Fruit fly (Drosophila melanogaster) whole organism, prepupa: Measurements from ENCODE around the gene tst.

Experiments used
- Blimp-1 ChIP-seq: fragments of 200-800 bp; sonication (Bioruptor generic); optimal IDR thresholded peaks from 3 replicates; lab custom pipeline; 2017; ENCODE audit warnings: missing biosample characterization, missing genetic modification characterization, mild to moderate bottlenecking, moderate library complexity, missing genetic modification reagents
- CG10669 ChIP-seq: fragments of 200-800 bp; sonication (Bioruptor generic); optimal IDR thresholded peaks from 3 replicates; lab custom pipeline; 2018; ENCODE audit warnings: missing biosample characterization, mild to moderate bottlenecking, missing genetic modification characterization, moderate library complexity
- CG11762 ChIP-seq: fragments of 200-800 bp; sonication (Bioruptor generic); optimal IDR thresholded peaks from 3 replicates; lab custom pipeline; 2016; ENCODE audit warnings: missing biosample characterization, missing genetic modification characterization; ENCODE audit not compliant: insufficient read depth
- CG15336 ChIP-seq: fragments of 200-800 bp; sonication (Bioruptor generic); IDR thresholded peaks from 2 replicates; pipeline ENCODE4 v1.3.6; 2022; ENCODE audit warnings: missing biosample characterization, missing genetic modification characterization
- CG1621 ChIP-seq: fragments of 200-800 bp; sonication (Bioruptor generic); optimal IDR thresholded peaks from 3 replicates; lab custom pipeline; 2018; ENCODE audit warnings: missing biosample characterization, mild to moderate bottlenecking, missing genetic modification characterization
- CG16779 ChIP-seq: fragments of 200-800 bp; sonication (Bioruptor generic); optimal IDR thresholded peaks from 3 replicates; lab custom pipeline; 2017; ENCODE audit warnings: missing biosample characterization, mild to moderate bottlenecking, missing genetic modification characterization
- CG3032 ChIP-seq: fragments of 200-800 bp; optimal IDR thresholded peaks from 2 replicates; lab custom pipeline; 2019; ENCODE audit warnings: missing biosample characterization, mild to moderate bottlenecking, missing genetic modification characterization, moderate library complexity
- CG32006 ChIP-seq: fragments of 200-800 bp; sonication (Bioruptor generic); optimal IDR thresholded peaks from 3 replicates; lab custom pipeline; 2017; ENCODE audit warnings: missing biosample characterization, mild to moderate bottlenecking, missing genetic modification characterization
- CG34406 ChIP-seq: fragments of 200-800 bp; sonication (Bioruptor generic); optimal IDR thresholded peaks from 3 replicates; lab custom pipeline; 2016; ENCODE audit warnings: missing biosample characterization, missing genetic modification characterization
- CG6163 ChIP-seq: fragments of 200-800 bp; sonication (Bioruptor generic); IDR thresholded peaks from 3 replicates; pipeline ENCODE4 v1.3.6; 2022; ENCODE audit warnings: missing biosample characterization, missing genetic modification characterization
- CG6276 ChIP-seq: fragments of 200-800 bp; sonication (Bioruptor generic); optimal IDR thresholded peaks from 2 replicates; lab custom pipeline; 2017; ENCODE audit warnings: missing biosample characterization, mild to moderate bottlenecking, missing genetic modification characterization
- CG6792 ChIP-seq: fragments of 200-800 bp; sonication (Bioruptor generic); optimal IDR thresholded peaks from 3 replicates; lab custom pipeline; 2016; ENCODE audit warnings: missing biosample characterization, missing genetic modification characterization
- CG6808 ChIP-seq: fragments of 200-800 bp; sonication (Bioruptor generic); optimal IDR thresholded peaks from 3 replicates; lab custom pipeline; 2017; ENCODE audit warnings: missing biosample characterization, missing genetic modification characterization, mild to moderate bottlenecking, moderate library complexity, missing genetic modification reagents
- CG8119 ChIP-seq: fragments of 200-800 bp; sonication (Bioruptor generic); IDR thresholded peaks from 3 replicates; pipeline ENCODE4 v1.3.6; 2022; ENCODE audit warnings: missing biosample characterization, missing genetic modification characterization
- CG8632 ChIP-seq: fragments of 200-800 bp; sonication (Bioruptor generic); optimal IDR thresholded peaks from 3 replicates; lab custom pipeline; 2016; ENCODE audit warnings: missing biosample characterization, missing genetic modification characterization
- CG9139 ChIP-seq: fragments of 200-800 bp; sonication (Bioruptor generic); optimal IDR thresholded peaks from 3 replicates; lab custom pipeline; 2017; ENCODE audit warnings: missing biosample characterization, mild to moderate bottlenecking, missing genetic modification characterization
- Eip75B ChIP-seq: fragments of 200-800 bp; sonication (Bioruptor generic); optimal IDR thresholded peaks from 3 replicates; lab custom pipeline; 2016; ENCODE audit warnings: missing biosample characterization, missing genetic modification characterization
- Eip78C ChIP-seq: fragments of 200-800 bp; sonication (Bioruptor generic); peaks from one replicate; lab custom pipeline; 2016; ENCODE audit warnings: missing biosample characterization, missing genetic modification characterization
- Eip93F ChIP-seq: fragments of 200-800 bp; sonication (Bioruptor generic); optimal IDR thresholded peaks from 2 replicates; lab custom pipeline; 2016; ENCODE audit warnings: missing biosample characterization, mild to moderate bottlenecking, missing genetic modification characterization
- Ets96B ChIP-seq: fragments of 200-800 bp; optimal IDR thresholded peaks from 2 replicates; lab custom pipeline; 2019; ENCODE audit warnings: missing biosample characterization, mild to moderate bottlenecking, missing genetic modification characterization, moderate library complexity
- Hr4 ChIP-seq: fragments of 200-800 bp; sonication (Bioruptor generic); optimal IDR thresholded peaks from 3 replicates; lab custom pipeline; 2016; ENCODE audit warnings: missing biosample characterization, missing genetic modification characterization
- Lpt ChIP-seq: fragments of 200-800 bp; sonication (Bioruptor generic); optimal IDR thresholded peaks from 3 replicates; lab custom pipeline; 2016; ENCODE audit warnings: missing biosample characterization, missing genetic modification characterization
- OdsH ChIP-seq: fragments of 200-800 bp; sonication (Bioruptor generic); optimal IDR thresholded peaks from 3 replicates; lab custom pipeline; 2016; ENCODE audit warnings: missing biosample characterization, missing genetic modification characterization
- Smox ChIP-seq: fragments of 200-800 bp; sonication (Bioruptor generic); optimal IDR thresholded peaks from 3 replicates; lab custom pipeline; 2016; ENCODE audit warnings: missing biosample characterization, missing genetic modification characterization
- Sox102F ChIP-seq: fragments of 200-800 bp; sonication (Bioruptor generic); optimal IDR thresholded peaks from 2 replicates; lab custom pipeline; 2016; ENCODE audit warnings: missing biosample characterization, mild to moderate bottlenecking, missing genetic modification characterization
- Sox15 ChIP-seq: fragments of 200-800 bp; sonication (Bioruptor generic); optimal IDR thresholded peaks from 3 replicates; lab custom pipeline; 2016; ENCODE audit warnings: missing biosample characterization, missing genetic modification characterization
- achi ChIP-seq: fragments of 200-800 bp; sonication (Bioruptor generic); optimal IDR thresholded peaks from 3 replicates; lab custom pipeline; 2016; ENCODE audit warnings: missing biosample characterization, missing genetic modification characterization
- acj6 ChIP-seq: fragments of 200-800 bp; sonication (Bioruptor generic); optimal IDR thresholded peaks from 3 replicates; lab custom pipeline; 2016; ENCODE audit warnings: missing biosample characterization, missing genetic modification characterization
- cyc ChIP-seq: fragments of 200-800 bp; sonication (Bioruptor generic); optimal IDR thresholded peaks from 3 replicates; lab custom pipeline; 2016; ENCODE audit warnings: missing biosample characterization, missing genetic modification characterization
- dsx ChIP-seq: fragments of 200-800 bp; optimal IDR thresholded peaks from 3 replicates; lab custom pipeline; 2019; ENCODE audit warnings: missing biosample characterization, mild to moderate bottlenecking, missing genetic modification characterization, moderate library complexity; ENCODE audit not compliant: poor library complexity, severe bottlenecking
- eg ChIP-seq: fragments of 200-800 bp; sonication (Bioruptor generic); IDR thresholded peaks from 3 replicates; pipeline ENCODE4 v1.3.6; 2022; ENCODE audit warnings: missing biosample characterization, missing genetic modification characterization
- esn ChIP-seq: fragments of 200-800 bp; sonication (Bioruptor generic); optimal IDR thresholded peaks from 2 replicates; lab custom pipeline; 2016; ENCODE audit warnings: missing biosample characterization, mild to moderate bottlenecking, missing genetic modification characterization, moderate library complexity
- fd59A ChIP-seq: fragments of 200-800 bp; sonication (Bioruptor generic); optimal IDR thresholded peaks from 2 replicates; lab custom pipeline; 2017; ENCODE audit warnings: missing biosample characterization, mild to moderate bottlenecking, missing genetic modification characterization, missing genetic modification reagents
- fd85E ChIP-seq: fragments of 200-800 bp; sonication (Bioruptor generic); optimal IDR thresholded peaks from 3 replicates; lab custom pipeline; 2016; ENCODE audit warnings: missing biosample characterization, missing genetic modification characterization
- fkh ChIP-seq: fragments of 200-800 bp; sonication (Bioruptor generic); optimal IDR thresholded peaks from 3 replicates; lab custom pipeline; 2017; ENCODE audit warnings: missing biosample characterization, mild to moderate bottlenecking, missing genetic modification characterization, moderate library complexity
- lz ChIP-seq: fragments of 200-800 bp; sonication (Bioruptor generic); optimal IDR thresholded peaks from 3 replicates; lab custom pipeline; 2016; ENCODE audit warnings: missing biosample characterization, missing genetic modification characterization
- net ChIP-seq: fragments of 200-800 bp; sonication (Bioruptor generic); optimal IDR thresholded peaks from 3 replicates; lab custom pipeline; 2016; ENCODE audit warnings: missing biosample characterization, missing genetic modification characterization
- spab ChIP-seq: fragments of 200-800 bp; sonication (Bioruptor generic); optimal IDR thresholded peaks from 2 replicates; lab custom pipeline; 2017; ENCODE audit warnings: missing biosample characterization, mild to moderate bottlenecking, missing genetic modification characterization, missing genetic modification reagents
- ss ChIP-seq, 2 experiments: fragments of 200-800 bp; sonication (Bioruptor generic); optimal IDR thresholded peaks; 2 replicates in 1 of 2; 3 replicates in 1 of 2; lab custom pipeline; 2017 to 2018; ENCODE audit warnings: mild to moderate bottlenecking in 2 of 2, missing biosample characterization in 2 of 2, missing genetic modification characterization in 2 of 2, moderate library complexity in 1 of 2
- svp ChIP-seq: fragments of 200-800 bp; sonication (Bioruptor generic); peaks from one replicate; lab custom pipeline; 2016; ENCODE audit warnings: missing biosample characterization, missing genetic modification characterization
- vri ChIP-seq: fragments of 200-800 bp; sonication (Bioruptor generic); optimal IDR thresholded peaks from 3 replicates; lab custom pipeline; 2016; ENCODE audit warnings: missing biosample characterization, mild to moderate bottlenecking, missing genetic modification characterization

The tst gene

DNA sequence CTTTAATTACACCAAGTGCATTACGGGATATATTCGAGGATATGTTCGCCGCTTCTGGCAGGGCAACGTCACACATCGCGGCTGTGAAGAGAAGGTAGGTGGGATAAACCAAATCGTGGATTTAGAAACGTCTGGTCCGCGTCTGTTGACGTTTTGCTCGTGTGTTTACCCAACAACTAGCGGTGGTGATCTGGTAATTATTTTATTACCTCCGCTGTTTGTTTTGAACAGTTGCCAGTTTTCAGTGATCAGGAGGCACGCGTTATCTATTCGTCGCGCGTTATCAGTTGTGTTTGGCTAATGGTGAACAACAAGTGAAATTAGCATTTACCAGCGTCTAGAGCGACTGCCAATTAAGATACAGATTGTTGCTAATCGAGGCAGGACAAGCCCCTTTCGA, 43.6 kb downstream of the tst start:
- 0 out of 3 replicates have a peak, but pooled peaks have one; percentile 9 for TF ChIP-seq eg (GFP tag; lab: Robert Waterston, UW)
- peak; percentile 93 for TF ChIP-seq fkh (GFP tag; lab: Kevin White, UChicago)
- no peak for TF ChIP-seq CG16779
- no peak for TF ChIP-seq CG11762 (GFP tag; lab: Kevin White, UChicago)
- no peak for TF ChIP-seq OdsH
- TF ChIP-seq Blimp-1 (GFP tag; lab: Kevin White, UChicago), result no peak

DNA sequence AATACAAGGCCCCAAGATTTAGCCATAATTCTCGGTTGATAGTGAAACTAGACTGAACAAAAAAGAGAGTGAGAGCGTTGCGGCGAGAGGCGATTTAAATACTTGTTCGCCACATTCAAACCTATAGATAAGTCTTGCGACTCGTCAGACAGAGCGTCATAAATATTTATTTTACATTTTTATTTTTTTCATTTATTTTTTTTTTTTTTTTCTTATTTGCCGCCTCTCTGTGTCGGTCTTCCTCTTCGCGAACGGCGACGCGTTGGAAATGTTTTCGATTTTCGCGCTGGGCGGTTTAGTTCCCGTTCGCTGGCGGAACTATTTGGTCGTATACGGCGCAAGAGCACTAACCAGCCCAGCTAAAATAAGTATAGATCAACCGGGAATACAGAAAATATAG, 44.6 kb downstream of the tst start:
- TF ChIP-seq CG11762 (GFP tag; lab: Kevin White, UChicago), result no peak
- TF ChIP-seq CG6276 (GFP tag; lab: Kevin White, UChicago), result peak; percentile 49
- TF ChIP-seq Eip78C (GFP tag; lab: Kevin White, UChicago), result peak; percentile 71
- TF ChIP-seq Eip93F (GFP tag; lab: Kevin White, UChicago), result peak; percentile 1
- peak; percentile 27 for TF ChIP-seq CG3032 (tag; lab: Kevin White, UChicago)
- TF ChIP-seq spab (GFP tag; lab: Kevin White, UChicago), result peak; percentile 6
- peak; percentile 21 for TF ChIP-seq CG32006 (GFP tag; lab: Kevin White, UChicago)
- TF ChIP-seq CG15336 (GFP tag; lab: Robert Waterston, UW), result peak; percentile 36; the same call in 1 of the 2 replicates
- no peak for TF ChIP-seq OdsH
- peak; percentile 44 for TF ChIP-seq CG10669 (GFP tag; lab: Kevin White, UChicago)
- no peak for TF ChIP-seq CG6792 (GFP tag; lab: Kevin White, UChicago)
- peak; percentile 74 for TF ChIP-seq svp
- TF ChIP-seq achi (GFP tag; lab: Kevin White, UChicago), result peak; percentile 10
- peak; percentile 16 for TF ChIP-seq Ets96B (tag; lab: Kevin White, UChicago)
- peak; percentile 81 for TF ChIP-seq CG6163 (GFP tag; lab: Robert Waterston, UW)
- TF ChIP-seq esn (GFP tag; lab: Kevin White, UChicago), result no peak
- TF ChIP-seq CG16779, result peak; percentile 66
- TF ChIP-seq fd59A (GFP tag; lab: Kevin White, UChicago), result no peak
- no peak for TF ChIP-seq Sox15 (GFP tag; lab: Kevin White, UChicago)
- TF ChIP-seq ss (GFP tag; optimal IDR thresholded peaks at IDR 0.05; lab: Kevin White, UChicago), result peak; percentile 60 to 77
- TF ChIP-seq fkh (GFP tag; lab: Kevin White, UChicago), result peak; percentile 12
- peak; percentile 74; the same call in 2 of the 3 replicates for TF ChIP-seq CG8119 (GFP tag; lab: Robert Waterston, UW)
- peak; percentile 65 for TF ChIP-seq CG6808 (GFP tag; lab: Kevin White, UChicago)
- peak; percentile 78 for TF ChIP-seq eg (GFP tag; lab: Robert Waterston, UW)
- TF ChIP-seq CG1621, result peak; percentile 8
- no peak for TF ChIP-seq lz (GFP tag; lab: Kevin White, UChicago)
- peak; percentile 61 for TF ChIP-seq CG9139
- TF ChIP-seq Lpt (GFP tag; lab: Kevin White, UChicago), result peak; percentile 10
- peak; percentile 16 for TF ChIP-seq Eip75B (GFP tag; lab: Kevin White, UChicago)
- TF ChIP-seq dsx (GFP tag; lab: Kevin White, UChicago), result peak; percentile 46
- no peak for TF ChIP-seq acj6 (GFP tag; lab: Kevin White, UChicago)
- no peak for TF ChIP-seq Sox102F (GFP tag; lab: Kevin White, UChicago)
- peak; percentile 33 for TF ChIP-seq net (GFP tag; lab: Kevin White, UChicago)

DNA sequence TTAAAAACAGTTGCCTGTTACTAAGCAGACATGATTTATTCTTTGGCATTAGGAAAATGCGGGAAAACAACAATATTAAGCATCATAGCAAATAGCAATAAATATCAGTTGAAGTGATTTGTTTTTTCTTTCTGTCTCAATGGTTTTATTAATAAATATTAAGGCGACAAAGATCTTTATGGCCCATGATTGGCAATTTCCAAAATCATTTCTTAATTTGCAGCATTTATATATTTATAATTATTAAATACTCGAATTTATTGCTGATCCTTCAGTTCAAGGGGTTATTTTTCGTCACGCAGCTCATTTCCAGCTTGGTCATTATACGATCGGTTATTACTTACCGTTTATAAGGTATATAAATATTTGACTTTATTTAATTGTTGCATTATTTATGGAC, 45.0 kb downstream of the tst start:
- no peak for TF ChIP-seq fd85E (GFP tag; lab: Kevin White, UChicago)
- TF ChIP-seq vri (GFP tag; lab: Kevin White, UChicago), result no peak
- no peak for TF ChIP-seq CG8632 (GFP tag; lab: Kevin White, UChicago)
- no peak for TF ChIP-seq spab (GFP tag; lab: Kevin White, UChicago)
- TF ChIP-seq CG1621, result no peak
- no peak for TF ChIP-seq Ets96B (tag; lab: Kevin White, UChicago)
- no peak for TF ChIP-seq Smox (GFP tag; lab: Kevin White, UChicago)
- no peak for TF ChIP-seq Sox15 (GFP tag; lab: Kevin White, UChicago)
- no peak for TF ChIP-seq CG34406 (GFP tag; lab: Kevin White, UChicago)
- TF ChIP-seq cyc, result no peak
- no peak for TF ChIP-seq Hr4 (GFP tag; lab: Kevin White, UChicago)
- no peak for TF ChIP-seq CG15336 (GFP tag; lab: Robert Waterston, UW)
- TF ChIP-seq, all 60 proteins: peak for 0
